Fruit fly (Drosophila melanogaster) whole organism, embryonic: ENCODE data around the gene CG31960.

Experiments used
- Blimp-1 ChIP-seq: fragments of 200-800 bp; sonication (Bioruptor generic); optimal IDR thresholded peaks from 3 replicates; lab custom pipeline; 2018; ENCODE audit warnings: missing biosample characterization, missing genetic modification characterization, mild to moderate bottlenecking, moderate library complexity, missing genetic modification reagents
- CG10366 ChIP-seq: fragments of 200-800 bp; sonication (Bioruptor generic); IDR thresholded peaks from 2 replicates; pipeline ENCODE4 v1.3.6; 2022; ENCODE audit warnings: missing biosample characterization, missing genetic modification characterization
- CG12104 ChIP-seq: fragments of 200-800 bp; sonication (Bioruptor generic); optimal IDR thresholded peaks from 3 replicates; lab custom pipeline; 2016; ENCODE audit warnings: missing biosample characterization, missing genetic modification characterization
- CG13424 ChIP-seq: fragments of 200-800 bp; sonication (Bioruptor generic); optimal IDR thresholded peaks from 2 replicates; lab custom pipeline; 2019; ENCODE audit warnings: missing biosample characterization, mild to moderate bottlenecking, missing genetic modification characterization, moderate library complexity
- CG13624 ChIP-seq: fragments of 200-800 bp; sonication (Bioruptor generic); optimal IDR thresholded peaks from 2 replicates; lab custom pipeline; 2016; ENCODE audit warnings: missing biosample characterization, missing genetic modification characterization
- CG15479 ChIP-seq: fragments of 200-800 bp; sonication (Bioruptor generic); optimal IDR thresholded peaks from 3 replicates; lab custom pipeline; 2019; ENCODE audit warnings: missing biosample characterization, mild to moderate bottlenecking, missing genetic modification characterization, moderate library complexity
- CG1647 ChIP-seq: fragments of 200-800 bp; sonication (Bioruptor generic); optimal IDR thresholded peaks from 3 replicates; lab custom pipeline; 2016; ENCODE audit warnings: missing biosample characterization, missing genetic modification characterization
- CG17359 ChIP-seq: fragments of 200-800 bp; sonication (Bioruptor generic); optimal IDR thresholded peaks from 3 replicates; lab custom pipeline; 2018; ENCODE audit warnings: missing biosample characterization, mild to moderate bottlenecking, missing genetic modification characterization, moderate library complexity
- CG2875 ChIP-seq: fragments of 200-800 bp; sonication (Bioruptor generic); optimal IDR thresholded peaks from 2 replicates; lab custom pipeline; 2017; ENCODE audit warnings: missing biosample characterization, mild to moderate bottlenecking, missing genetic modification characterization, missing genetic modification reagents
- CG32767 ChIP-seq: fragments of 200-800 bp; sonication (Bioruptor generic); IDR thresholded peaks from 2 replicates; pipeline ENCODE4 v1.3.6; 2022; ENCODE audit warnings: missing biosample characterization, missing genetic modification characterization
- CG4424 ChIP-seq: fragments of 200-800 bp; sonication (Bioruptor generic); optimal IDR thresholded peaks from 3 replicates; lab custom pipeline; 2016; ENCODE audit warnings: missing biosample characterization, missing genetic modification characterization
- CG4617 ChIP-seq: fragments of 200-800 bp; sonication (Bioruptor generic); optimal IDR thresholded peaks from 3 replicates; lab custom pipeline; 2016; ENCODE audit warnings: missing biosample characterization, missing genetic modification characterization, borderline replicate concordance
- CG4820 ChIP-seq: fragments of 200-800 bp; sonication (Bioruptor generic); optimal IDR thresholded peaks from 3 replicates; lab custom pipeline; 2016; ENCODE audit warnings: missing biosample characterization, missing genetic modification characterization
- CG4854 ChIP-seq: fragments of 200-800 bp; sonication (Bioruptor generic); optimal IDR thresholded peaks from 2 replicates; lab custom pipeline; 2016; ENCODE audit warnings: missing biosample characterization, missing genetic modification characterization, inconsistent platforms
- CG6254 ChIP-seq: fragments of 200-800 bp; sonication (Bioruptor generic); optimal IDR thresholded peaks from 3 replicates; lab custom pipeline; 2017; ENCODE audit warnings: mild to moderate bottlenecking, missing biosample characterization, missing genetic modification reagents, missing genetic modification characterization
- CG6689 ChIP-seq: fragments of 200-800 bp; sonication (Bioruptor generic); IDR thresholded peaks from 2 replicates; pipeline ENCODE4 v1.3.6; 2022; ENCODE audit warnings: missing biosample characterization, missing genetic modification characterization
- CG7372 ChIP-seq: fragments of 200-800 bp; sonication (Bioruptor generic); IDR thresholded peaks from 2 replicates; pipeline ENCODE4 v1.3.6; 2022; ENCODE audit warnings: missing biosample characterization, missing genetic modification characterization
- CG9215 ChIP-seq: fragments of 200-800 bp; sonication (Bioruptor generic); IDR thresholded peaks from 2 replicates; pipeline ENCODE4 v1.3.6; 2022; ENCODE audit warnings: missing biosample characterization, missing genetic modification characterization
- CG9727 ChIP-seq: fragments of 200-800 bp; sonication (Bioruptor generic); optimal IDR thresholded peaks from 3 replicates; lab custom pipeline; 2017; ENCODE audit warnings: missing biosample characterization, mild to moderate bottlenecking, missing genetic modification characterization
- D ChIP-seq, 2 experiments: fragments of 200-800 bp in 1 of 2; fragments of >200 bp in 1 of 2; sonication (Bioruptor generic) in 1 of 2; optimal IDR thresholded peaks; 2 replicates in 1 of 2; 3 replicates in 1 of 2; lab custom pipeline; 2017; ENCODE audit warnings: mild to moderate bottlenecking in 1 of 2, missing biosample characterization in 1 of 2, missing genetic modification characterization in 1 of 2, missing genetic modification reagents in 1 of 2
- Drgx ChIP-seq: fragments of 200-800 bp; sonication (Bioruptor generic); IDR thresholded peaks from 2 replicates; pipeline ENCODE4 v1.3.6; 2022; ENCODE audit warnings: missing biosample characterization, missing genetic modification characterization
- E2f1 ChIP-seq: fragments of 200-800 bp; sonication (Bioruptor generic); IDR thresholded peaks from 2 replicates; pipeline ENCODE4 v1.3.6; 2022; ENCODE audit warnings: missing biosample characterization, missing genetic modification characterization
- HmgD ChIP-seq: fragments of 200-800 bp; sonication (Bioruptor generic); optimal IDR thresholded peaks from 3 replicates; lab custom pipeline; 2016; ENCODE audit warnings: missing biosample characterization, missing genetic modification characterization
- Mes4 ChIP-seq: fragments of 200-800 bp; sonication (Bioruptor generic); optimal IDR thresholded peaks from 2 replicates; lab custom pipeline; 2016; ENCODE audit warnings: missing biosample characterization, missing genetic modification characterization
- NC2α ChIP-seq: fragments of 200-800 bp; sonication (Bioruptor generic); optimal IDR thresholded peaks from 2 replicates; lab custom pipeline; 2016; ENCODE audit warnings: missing biosample characterization, missing genetic modification characterization
- PHDP ChIP-seq: fragments of 200-800 bp; sonication (Bioruptor generic); optimal IDR thresholded peaks from 3 replicates; lab custom pipeline; 2018; ENCODE audit warnings: missing biosample characterization, mild to moderate bottlenecking, missing genetic modification characterization, moderate library complexity
- Pdp1 ChIP-seq, 2 experiments: fragments of 200-800 bp; sonication (Bioruptor generic); optimal IDR thresholded peaks; 3 replicates each; lab custom pipeline; 2016; ENCODE audit warnings: missing biosample characterization in 2 of 2, missing genetic modification characterization in 2 of 2, mild to moderate bottlenecking in 1 of 2, moderate library complexity in 1 of 2
- Sox100B ChIP-seq: fragments of 200-800 bp; sonication (Bioruptor generic); optimal IDR thresholded peaks from 3 replicates; lab custom pipeline; 2018; ENCODE audit warnings: missing biosample characterization, mild to moderate bottlenecking, missing genetic modification characterization
- Ssrp ChIP-seq: fragments of 200-800 bp; sonication (Bioruptor generic); optimal IDR thresholded peaks from 2 replicates; lab custom pipeline; 2018; ENCODE audit warnings: missing biosample characterization, mild to moderate bottlenecking, missing genetic modification characterization, moderate library complexity
- TFAM ChIP-seq: fragments of 200-800 bp; sonication (Bioruptor generic); optimal IDR thresholded peaks from 2 replicates; lab custom pipeline; 2017; ENCODE audit warnings: missing biosample characterization, missing genetic modification characterization, inconsistent platforms
- bsh ChIP-seq, 2 experiments: fragments of 200-800 bp; sonication (Bioruptor generic); optimal IDR thresholded peaks; 2 replicates each; lab custom pipeline; 2017 to 2018; ENCODE audit warnings: mild to moderate bottlenecking in 2 of 2, missing biosample characterization in 2 of 2, missing genetic modification characterization in 2 of 2, moderate library complexity in 1 of 2
- croc ChIP-seq: fragments of 200-800 bp; sonication (Bioruptor generic); conservative IDR thresholded peaks from 3 replicates; pipeline ENCODE4 v1.3.6; 2022; ENCODE audit warnings: missing biosample characterization, missing genetic modification characterization
- dmrt11E ChIP-seq: fragments of 200-800 bp; sonication (Bioruptor generic); optimal IDR thresholded peaks from 3 replicates; lab custom pipeline; 2018; ENCODE audit warnings: missing biosample characterization, mild to moderate bottlenecking, missing genetic modification characterization, moderate library complexity
- en ChIP-seq: fragments of 200-800 bp; sonication (Bioruptor generic); optimal IDR thresholded peaks from 2 replicates; lab custom pipeline; 2016; ENCODE audit warnings: missing biosample characterization, missing genetic modification characterization
- fd102C ChIP-seq: fragments of 200-800 bp; sonication (Bioruptor generic); optimal IDR thresholded peaks from 2 replicates; lab custom pipeline; 2018; ENCODE audit warnings: missing biosample characterization, mild to moderate bottlenecking, missing genetic modification characterization, moderate library complexity
- fd96Cb ChIP-seq: fragments of 200-800 bp; sonication (Bioruptor generic); optimal IDR thresholded peaks from 2 replicates; lab custom pipeline; 2018; ENCODE audit warnings: missing biosample characterization, mild to moderate bottlenecking, missing genetic modification characterization, moderate library complexity
- jumu ChIP-seq: fragments of 200-800 bp; sonication (Bioruptor generic); optimal IDR thresholded peaks from 3 replicates; lab custom pipeline; 2016; ENCODE audit warnings: missing biosample characterization, missing genetic modification characterization
- oc ChIP-seq: fragments of 200-800 bp; sonication (Bioruptor generic); optimal IDR thresholded peaks from 2 replicates; lab custom pipeline; 2018; ENCODE audit warnings: missing biosample characterization, mild to moderate bottlenecking, missing genetic modification characterization, moderate library complexity
- odd ChIP-seq: fragments of 200-800 bp; sonication (Bioruptor generic); optimal IDR thresholded peaks from 2 replicates; lab custom pipeline; 2017; ENCODE audit warnings: missing biosample characterization, mild to moderate bottlenecking, missing genetic modification characterization
- pan ChIP-seq, 4 experiments: fragments of >200 bp in 3 of 4; fragments of 200-800 bp in 1 of 4; sonication (Bioruptor generic) in 1 of 4; optimal IDR thresholded peaks in 3 of 4; IDR thresholded peaks in 1 of 4; 2 replicates each; pipeline versions ENCODE4 v1.3.6 to Lab custom; 2017 to 2022; ENCODE audit warnings: missing biosample characterization in 2 of 4, missing genetic modification characterization in 2 of 4, mixed read lengths in 1 of 4
- sc ChIP-seq, 3 experiments: fragments of >200 bp in 2 of 3; fragments of 200-800 bp in 1 of 3; sonication (Bioruptor generic) in 1 of 3; optimal IDR thresholded peaks; 2 replicates in 2 of 3; 3 replicates in 1 of 3; lab custom pipeline; 2017; ENCODE audit warnings: mild to moderate bottlenecking in 1 of 3, missing biosample characterization in 1 of 3, missing genetic modification characterization in 1 of 3, missing genetic modification reagents in 1 of 3
- sd ChIP-seq: fragments of 200-800 bp; sonication (Bioruptor generic); optimal IDR thresholded peaks from 3 replicates; lab custom pipeline; 2018; ENCODE audit warnings: missing biosample characterization, mild to moderate bottlenecking, missing genetic modification characterization, moderate library complexity
- so ChIP-seq: fragments of 200-800 bp; sonication (Bioruptor generic); IDR thresholded peaks from 3 replicates; pipeline ENCODE4 v1.3.6; 2022; ENCODE audit warnings: missing biosample characterization, missing genetic modification characterization
- tna ChIP-seq: fragments of 200-800 bp; sonication (Bioruptor generic); IDR thresholded peaks from 2 replicates; pipeline ENCODE4 v1.3.6; 2022; ENCODE audit warnings: missing biosample characterization, missing genetic modification characterization; ENCODE audit not compliant: partially characterized antibody
- trh ChIP-seq: fragments of 200-800 bp; sonication (Bioruptor generic); optimal IDR thresholded peaks from 2 replicates; lab custom pipeline; 2016; ENCODE audit warnings: missing biosample characterization, missing genetic modification characterization
- zfh1 ChIP-seq: fragments of 200-800 bp; sonication (Bioruptor generic); IDR thresholded peaks from 3 replicates; pipeline ENCODE4 v1.3.6; 2022; ENCODE audit warnings: missing biosample characterization, missing genetic modification characterization

The CG31960 gene

DNA sequence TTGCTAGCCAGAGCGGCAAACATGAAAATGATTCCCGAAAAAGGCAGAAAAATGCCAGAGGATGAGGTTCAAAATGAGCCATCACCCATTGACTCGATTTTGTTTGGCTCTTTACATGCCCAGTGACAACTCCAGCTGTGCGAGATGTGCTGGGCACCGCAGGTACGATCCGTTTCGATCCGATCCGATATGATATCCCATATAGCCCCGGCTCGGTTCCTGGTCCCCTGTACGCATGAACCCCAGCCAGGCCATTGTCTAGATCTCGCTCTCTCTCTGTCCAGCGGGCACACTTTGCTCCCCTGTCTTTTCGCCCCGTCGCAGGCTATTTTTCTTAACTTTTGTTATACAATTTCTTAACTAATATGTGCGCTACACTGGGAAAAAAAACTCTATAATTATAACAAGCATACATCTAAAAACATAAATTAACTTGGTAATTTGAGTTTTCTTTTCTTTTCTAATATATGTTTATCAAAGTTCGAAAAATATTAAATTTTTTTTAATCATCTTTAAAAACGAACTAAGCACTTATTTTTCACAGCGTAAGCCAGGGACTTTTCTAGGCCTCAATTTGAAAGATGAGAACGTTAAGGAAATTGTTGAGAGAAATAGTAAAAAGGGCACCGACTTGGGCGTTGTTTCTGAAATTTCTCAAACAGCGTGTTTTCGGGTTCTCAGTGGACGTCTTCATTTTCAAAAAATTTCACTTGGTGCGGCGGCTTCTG, 42.8 kb downstream of the CG31960 start (continued):
- peak; percentile 79 for TF ChIP-seq fd96Cb (tag; lab: Kevin White, UChicago)
- TF ChIP-seq croc (GFP tag; lab: Robert Waterston, UW): peak; percentile 77
- no peak for TF ChIP-seq CG1647 (GFP tag; lab: Kevin White, UChicago)
- TF ChIP-seq jumu: peak; percentile 69
- TF ChIP-seq PHDP (tag; lab: Kevin White, UChicago): no peak
- TF ChIP-seq sc (optimal IDR thresholded peaks at IDR 0.05; lab: Kevin White, UChicago): no peak
- TF ChIP-seq sc (GFP tag; optimal IDR thresholded peaks at IDR 0.05; lab: Kevin White, UChicago): peak; percentile 66
- TF ChIP-seq CG4854 (GFP tag; lab: Kevin White, UChicago): peak; percentile 14
- TF ChIP-seq Mes4 (GFP tag; lab: Kevin White, UChicago): peak; percentile 16
- TF ChIP-seq Sox100B (GFP tag; lab: Kevin White, UChicago): peak; percentile 74
- TF ChIP-seq so: 0 out of 3 replicates have a peak, but pooled peaks have one; percentile 18
- TF ChIP-seq CG4617 (GFP tag; lab: Kevin White, UChicago): peak; percentile 13
- TF ChIP-seq CG9727 (GFP tag; lab: Kevin White, UChicago): peak; percentile 98
- no peak for TF ChIP-seq sd
- TF ChIP-seq NC2α (GFP tag; lab: Kevin White, UChicago): peak; percentile 38
- no peak for TF ChIP-seq tna (GFP tag; lab: Robert Waterston, UW)
- peak in 1 of 2 experiments; percentile 35 for TF ChIP-seq Pdp1 (GFP tag; optimal IDR thresholded peaks at IDR 0.05; lab: Kevin White, UChicago)
- no peak for TF ChIP-seq Drgx
- peak; percentile 42 for TF ChIP-seq CG2875 (GFP tag; lab: Kevin White, UChicago)
- TF ChIP-seq CG6254: peak; percentile 76
- TF ChIP-seq zfh1: peak; percentile 83
- TF ChIP-seq D (optimal IDR thresholded peaks at IDR 0.05; lab: Kevin White, UChicago): peak; percentile 40
- TF ChIP-seq D (GFP tag; optimal IDR thresholded peaks at IDR 0.05; lab: Kevin White, UChicago): peak; percentile 85
- TF ChIP-seq CG32767: 0 out of 2 replicates have a peak, but pooled peaks have one; percentile 44
- peak; percentile 93 for TF ChIP-seq fd102C (GFP tag; lab: Kevin White, UChicago)
- TF ChIP-seq oc (tag; lab: Kevin White, UChicago): no peak
- peak; percentile 98 for TF ChIP-seq dmrt11E (tag; lab: Kevin White, UChicago)
- TF ChIP-seq bsh (GFP tag; optimal IDR thresholded peaks at IDR 0.05; lab: Kevin White, UChicago): peak in 1 of 2 experiments; percentile 78
- TF ChIP-seq CG10366 (GFP tag; lab: Robert Waterston, UW): 0 out of 2 replicates have a peak, but pooled peaks have one; percentile 7
- peak; percentile 39 for TF ChIP-seq CG17359
- peak; percentile 30 for TF ChIP-seq TFAM (GFP tag; lab: Kevin White, UChicago)
- TF ChIP-seq odd (GFP tag; lab: Kevin White, UChicago): peak; percentile 9
- peak; percentile 21 for TF ChIP-seq trh
- TF ChIP-seq CG7372 (GFP tag; lab: Robert Waterston, UW): no peak
- TF ChIP-seq E2f1 (GFP tag; lab: Robert Waterston, UW): peak; percentile 44; the same call in 1 of the 2 replicates
- no peak for TF ChIP-seq pan (optimal IDR thresholded peaks at IDR 0.05; lab: Kevin White, UChicago)
- peak in 1 of 2 experiments; percentile 26 for TF ChIP-seq pan (GFP tag; optimal IDR thresholded peaks at IDR 0.05 in 1 of 2, IDR thresholded peaks at IDR 0.05 in 1 of 2)
- TF ChIP-seq CG6689 (GFP tag; lab: Robert Waterston, UW): peak; percentile 72
- peak; percentile 75 for TF ChIP-seq CG13424 (tag; lab: Kevin White, UChicago)
- peak; percentile 63 for TF ChIP-seq CG4820
- TF ChIP-seq CG12104: peak; percentile 71
- no peak for TF ChIP-seq CG13624
- TF ChIP-seq en: peak; percentile 24
- peak; percentile 76 for TF ChIP-seq Ssrp
- no peak for TF ChIP-seq HmgD (GFP tag; lab: Kevin White, UChicago)
- no peak for TF ChIP-seq CG9215
- TF ChIP-seq Blimp-1 (GFP tag; lab: Kevin White, UChicago): peak; percentile 62
- TF ChIP-seq CG4424 (GFP tag; lab: Kevin White, UChicago): peak; percentile 76
- peak; percentile 85 for TF ChIP-seq CG15479 (GFP tag; lab: Kevin White, UChicago)
